5 worm cellular contexts compared by ENCODE assay signal in the genomic region with DNA sequence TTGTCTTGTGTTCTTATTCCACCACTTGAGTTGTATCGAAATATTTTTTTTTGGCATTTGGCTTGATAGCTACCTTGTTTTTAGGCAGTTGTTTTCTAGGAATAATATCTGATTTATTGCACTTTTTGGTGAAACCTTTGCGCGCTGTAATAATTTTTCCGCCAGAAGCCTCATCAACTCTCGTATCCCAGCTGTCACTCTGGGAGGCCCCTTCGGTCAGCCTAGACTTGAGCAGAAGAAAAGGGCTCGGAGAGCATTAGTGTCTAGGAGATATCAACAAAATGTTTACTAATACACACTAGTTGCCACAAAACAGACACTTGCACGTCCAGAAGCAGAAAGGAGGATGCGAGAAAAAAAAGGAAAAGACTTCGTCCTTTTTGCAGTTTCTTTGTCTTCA.
TF ChIP-seq lines count a peak whose summit lies in the region.

No protein-coding gene starts in this region.

TF ChIP-seq in whole organism, L1 larva, 84 proteins besides CTCF, POLR2A, EP300 and RAD21:
- TF ChIP-seq dsc-1 (tag; optimal IDR thresholded peaks at IDR 0.05; lab: Kevin White, UChicago) (peak; percentile 55), nhr-47 (tag; optimal IDR thresholded peaks at IDR 0.05; lab: Kevin White, UChicago) (no peak), lin-14 (GFP tag; optimal IDR thresholded peaks at IDR 0.05; lab: Kevin White, UChicago) (peak; percentile 26), unc-86 (tag; optimal IDR thresholded peaks at IDR 0.05; lab: Kevin White, UChicago) (no peak)

TF ChIP-seq in whole organism, L2 larva, 48 proteins besides CTCF, POLR2A, EP300 and RAD21:
- no peak for TF ChIP-seq unc-39 (tag; optimal IDR thresholded peaks at IDR 0.05; lab: Kevin White, UChicago)
- peak; percentile 26 for TF ChIP-seq unc-55 (GFP tag; optimal IDR thresholded peaks at IDR 0.05; lab: Kevin White, UChicago)

TF ChIP-seq in whole organism, L3 larva, 47 proteins besides CTCF, POLR2A, EP300 and RAD21:
- TF ChIP-seq nfya-1 (tag; optimal IDR thresholded peaks at IDR 0.05; lab: Kevin White, UChicago; ENCODE audit: insufficient read depth), result peak; percentile 14
- TF ChIP-seq unc-39 (tag; optimal IDR thresholded peaks at IDR 0.05; lab: Kevin White, UChicago), result no peak
- TF ChIP-seq egl-5 (tag; optimal IDR thresholded peaks at IDR 0.05; lab: Kevin White, UChicago), result peak; percentile 22

TF ChIP-seq in whole organism, late embryonic, 69 proteins besides CTCF, POLR2A, EP300 and RAD21:
- TF ChIP-seq rnt-1 (tag; optimal IDR thresholded peaks at IDR 0.05; lab: Kevin White, UChicago) (peak; percentile 7), eyg-1 (tag; optimal IDR thresholded peaks at IDR 0.05; lab: Kevin White, UChicago) (no peak), unc-55 (GFP tag; optimal IDR thresholded peaks at IDR 0.05; lab: Kevin White, UChicago) (peak; percentile 33), che-1 (tag; optimal IDR thresholded peaks at IDR 0.05; lab: Kevin White, UChicago) (no peak), fax-1 (tag; optimal IDR thresholded peaks at IDR 0.05; lab: Kevin White, UChicago) (no peak), ceh-31 (tag; optimal IDR thresholded peaks at IDR 0.05; lab: Kevin White, UChicago) (peak; percentile 28), lim-6 (tag; optimal IDR thresholded peaks at IDR 0.05; lab: Kevin White, UChicago) (no peak), pha-4 (tag; optimal IDR thresholded peaks at IDR 0.05; lab: Kevin White, UChicago) (no peak)

TF ChIP-seq in whole organism, mixed stage, embryonic, 35 proteins besides CTCF, POLR2A, EP300 and RAD21:
- TF ChIP-seq lsy-2 (tag; optimal IDR thresholded peaks at IDR 0.05; lab: Kevin White, UChicago) (no peak), unc-62 (GFP tag; optimal IDR thresholded peaks at IDR 0.05; lab: Kevin White, UChicago) (peak; percentile 67), elt-1 (tag; optimal IDR thresholded peaks at IDR 0.05; lab: Kevin White, UChicago; ENCODE audit: borderline replicate concordance, insufficient read depth) (no peak), hlh-1 (tag; optimal IDR thresholded peaks at IDR 0.05; lab: Kevin White, UChicago) (peak; percentile 57)

Comparison
In these comparisons a context has a peak if more than half of its experiments do, and no peak if none do; other contexts are left out.
1. Of the 10 proteins assayed by ChIP-seq in both whole organism, L1 larva and whole organism, late embryonic: peak only in whole organism, L1 larva: none; only in whole organism, late embryonic: rnt-1; in both: none; in neither: 9.